Fruit fly (Drosophila melanogaster): ENCODE results near the gene Cad87A.

Cad87A gene

DNA sequence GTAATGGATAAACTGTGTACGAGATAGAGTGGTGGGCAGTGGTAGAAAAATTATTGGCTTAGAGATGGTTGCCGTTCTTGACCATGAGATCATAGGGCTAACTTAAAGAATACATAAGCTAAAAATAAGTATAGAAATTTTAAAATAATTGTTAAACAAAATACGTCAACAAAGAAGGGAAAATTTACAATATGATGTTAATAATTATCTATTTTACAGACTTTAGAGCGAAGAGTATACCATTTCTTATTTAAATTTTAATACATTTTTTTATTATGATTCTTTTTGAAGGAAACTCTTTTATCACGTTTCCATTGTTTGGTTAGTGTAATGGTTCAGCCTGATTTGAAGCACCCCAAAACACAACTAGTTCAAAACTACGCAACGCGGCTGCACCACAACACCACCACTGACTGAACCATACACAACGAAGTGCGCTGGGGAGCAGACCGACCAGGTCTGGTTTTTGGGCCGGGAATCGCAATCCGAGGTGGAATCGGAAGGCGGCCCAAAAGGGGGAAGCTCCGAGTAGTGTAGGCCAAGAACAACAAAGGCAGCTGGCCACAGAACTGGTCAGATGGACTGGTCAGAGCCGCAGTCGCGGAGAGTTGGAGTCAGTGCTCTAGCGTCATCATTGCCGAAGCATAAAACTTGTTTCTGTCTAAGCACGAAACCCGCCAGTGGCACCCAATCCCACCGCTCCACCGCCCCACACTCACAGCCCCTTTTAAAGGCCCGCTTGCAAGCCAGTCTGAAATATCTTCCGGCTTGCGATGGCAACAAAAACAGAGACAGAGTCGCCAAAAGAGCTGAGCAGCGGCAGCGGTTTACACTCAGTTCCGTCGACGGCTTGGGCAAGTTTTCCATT is 3.2 kb downstream of the Cad87A start:
- TF ChIP-seq CG1602 (GFP tag; optimal IDR thresholded peaks at IDR 0.05): no peak
- peak; percentile 26; the same call in 1 of the 2 replicates for TF ChIP-seq CG31224 (GFP tag; IDR thresholded peaks at IDR 0.05)
- 0 out of 2 replicates have a peak, but pooled peaks have one; percentile 23 for TF ChIP-seq bbx (GFP tag; IDR thresholded peaks at IDR 0.05; ENCODE audit: partially characterized antibody)
- no peak for TF ChIP-seq CG12236 (GFP tag; optimal IDR thresholded peaks at IDR 0.05)
- TF ChIP-seq Ets65A (GFP tag): no peak
- TF ChIP-seq CG10267 (tag; optimal IDR thresholded peaks at IDR 0.05): no peak
- no peak for TF ChIP-seq CG2712 (tag; optimal IDR thresholded peaks at IDR 0.05)
- TF ChIP-seq CG1233 (GFP tag; optimal IDR thresholded peaks at IDR 0.05): no peak
- TF ChIP-seq Oaz (GFP tag; IDR thresholded peaks at IDR 0.05): 0 out of 2 replicates have a peak, but pooled peaks have one; percentile 7
- TF ChIP-seq abd-A (tag; optimal IDR thresholded peaks at IDR 0.05): no peak
- peak; percentile 84 for TF ChIP-seq chinmo (GFP tag; IDR thresholded peaks at IDR 0.05; ENCODE audit: partially characterized antibody)
- TF ChIP-seq CG2129 (GFP tag; IDR thresholded peaks at IDR 0.05; ENCODE audit: partially characterized antibody): no peak
- peak; percentile 8 for TF ChIP-seq sd (tag; optimal IDR thresholded peaks at IDR 0.05)
- TF ChIP-seq Doc3 (GFP tag; IDR thresholded peaks at IDR 0.05; ENCODE audit: partially characterized antibody): no peak
- TF ChIP-seq chm (GFP tag; IDR thresholded peaks at IDR 0.05): 0 out of 2 replicates have a peak, but pooled peaks have one; percentile 21
- TF ChIP-seq NFAT (GFP tag; IDR thresholded peaks at IDR 0.05): 0 out of 2 replicates have a peak, but pooled peaks have one; percentile 4
- no peak for TF ChIP-seq nau (GFP tag; optimal IDR thresholded peaks at IDR 0.05)
- no peak for TF ChIP-seq D19B (GFP tag; optimal IDR thresholded peaks at IDR 0.05)
- TF ChIP-seq CG7928 (GFP tag; optimal IDR thresholded peaks at IDR 0.05): no peak
- no peak for TF ChIP-seq Tbp (GFP tag; optimal IDR thresholded peaks at IDR 0.05)
- no peak for TF ChIP-seq YL-1 (GFP tag; optimal IDR thresholded peaks at IDR 0.05)
- TF ChIP-seq zen2 (GFP tag; IDR thresholded peaks at IDR 0.05; ENCODE audit: partially characterized antibody): no peak
- no peak for TF ChIP-seq CG7963 (GFP tag; IDR thresholded peaks at IDR 0.05; ENCODE audit: partially characterized antibody)
- peak; percentile 58 for TF ChIP-seq Med (GFP tag)
- no peak for TF ChIP-seq Chrac-16 (GFP tag; optimal IDR thresholded peaks at IDR 0.05)
- TF ChIP-seq CG4404 (GFP tag; IDR thresholded peaks at IDR 0.05): no peak
- TF ChIP-seq sna (GFP tag; IDR thresholded peaks at IDR 0.05; ENCODE audit: partially characterized antibody): no peak
- peak in 1 of 2 experiments; percentile 62 for TF ChIP-seq Eip74EF (GFP tag; optimal IDR thresholded peaks at IDR 0.05)
- no peak for TF ChIP-seq ERR (GFP tag; optimal IDR thresholded peaks at IDR 0.05)
- no peak for TF ChIP-seq CG3065 (GFP tag; optimal IDR thresholded peaks at IDR 0.05)
- peak; percentile 55 for TF ChIP-seq crol (GFP tag; IDR thresholded peaks at IDR 0.05)
- peak; percentile 81 for TF ChIP-seq CG12769 (tag; optimal IDR thresholded peaks at IDR 0.05)
- TF ChIP-seq sens (GFP tag): peak; percentile 67
- TF ChIP-seq sqz (GFP tag; optimal IDR thresholded peaks at IDR 0.05): no peak
- no peak for TF ChIP-seq jumu (GFP tag; optimal IDR thresholded peaks at IDR 0.05)
- no peak for TF ChIP-seq nerfin-2 (GFP tag; IDR thresholded peaks at IDR 0.05; ENCODE audit: partially characterized antibody)
- TF ChIP-seq CG10366 (GFP tag; IDR thresholded peaks at IDR 0.05): no peak
- TF ChIP-seq ems (GFP tag; optimal IDR thresholded peaks at IDR 0.05): no peak
- TF ChIP-seq ci (GFP tag; IDR thresholded peaks at IDR 0.05): 0 out of 3 replicates have a peak, but pooled peaks have one; percentile 32
- 0 out of 2 replicates have a peak, but pooled peaks have one; percentile 6 for TF ChIP-seq al (GFP tag; IDR thresholded peaks at IDR 0.05)
- TF ChIP-seq h (optimal IDR thresholded peaks at IDR 0.05): no peak
- TF ChIP-seq CG6175 (GFP tag; IDR thresholded peaks at IDR 0.05): peak; percentile 65; the same call in 1 of the 3 replicates

Measured in whole organism, embryonic.